Worm (Caenorhabditis elegans) whole organism, late embryonic: ENCODE results near the gene ZK1290.14.

Source experiments
- K02D7.2 ChIP-seq: sonication (generic microtip); optimal IDR thresholded peaks from 2 replicates; lab custom pipeline; 2017; ENCODE audit warnings: mild to moderate bottlenecking, missing genetic modification characterization, missing compliant biosample characterization
- ceh-31 ChIP-seq: sonication (generic microtip); optimal IDR thresholded peaks from 2 replicates; lab custom pipeline; 2016; ENCODE audit warnings: missing genetic modification characterization, missing compliant biosample characterization
- ceh-9 ChIP-seq: sonication (generic microtip); optimal IDR thresholded peaks from 2 replicates; lab custom pipeline; 2016; ENCODE audit warnings: mild to moderate bottlenecking, missing genetic modification characterization, inconsistent platforms, missing compliant biosample characterization
- hlh-13 ChIP-seq: fragments of 200-800 bp; sonication (Bioruptor generic); optimal IDR thresholded peaks from 2 replicates; lab custom pipeline; 2018; ENCODE audit warnings: mild to moderate bottlenecking, missing genetic modification characterization, missing compliant biosample characterization
- nhr-11 ChIP-seq: fragments of 150-350 bp; optimal IDR thresholded peaks from 2 replicates; lab custom pipeline; 2014; ENCODE audit warnings: missing biosample characterization, missing genetic modification characterization
- pros-1 ChIP-seq: fragments of 150-350 bp; optimal IDR thresholded peaks from 2 replicates; lab custom pipeline; 2014; ENCODE audit warnings: missing biosample characterization, missing genetic modification reagents, missing genetic modification characterization
- sox-4 ChIP-seq: sonication (generic microtip); optimal IDR thresholded peaks from 2 replicates; lab custom pipeline; 2017; ENCODE audit warnings: mild to moderate bottlenecking, missing genetic modification characterization, inconsistent platforms, missing compliant biosample characterization
- ttx-3 ChIP-seq: sonication (generic microtip); optimal IDR thresholded peaks from 2 replicates; lab custom pipeline; 2016; ENCODE audit warnings: missing genetic modification reagents, missing genetic modification characterization, missing compliant biosample characterization

DNA sequence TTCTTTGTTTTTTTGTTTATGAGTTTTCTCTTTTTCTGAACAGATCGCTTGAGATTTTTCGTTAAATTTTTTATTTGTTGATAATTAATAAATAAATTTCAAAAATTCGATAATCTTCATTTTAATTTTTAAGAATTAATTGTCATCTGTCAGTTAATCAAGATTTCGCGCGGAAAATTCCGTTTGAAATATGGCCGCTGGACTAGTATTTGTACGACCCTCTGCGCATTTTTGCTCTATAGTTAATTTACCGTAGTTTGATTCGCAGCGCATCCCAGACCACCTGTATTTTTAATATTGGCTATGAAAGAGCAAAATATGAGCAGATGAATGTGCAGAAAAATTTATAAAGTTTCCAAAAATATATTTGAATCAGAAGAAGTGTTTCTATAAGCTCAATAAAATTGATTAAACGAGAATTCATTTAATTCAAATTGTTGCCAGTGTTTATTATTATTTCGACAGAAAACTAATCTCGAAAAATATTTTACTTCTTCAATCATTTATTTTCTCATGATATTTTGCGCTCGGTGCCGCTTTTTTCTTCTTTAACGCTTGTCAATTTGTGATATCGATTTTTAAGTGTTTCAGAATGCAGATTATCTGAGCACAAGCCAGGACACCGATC is 17.7 kb downstream of the ZK1290.14 start, which contains the start of gene nfi-1:
- no peak for TF ChIP-seq ttx-3
- TF ChIP-seq hlh-13 (GFP tag; lab: Kevin White, UChicago): no peak
- peak; percentile 67 for TF ChIP-seq ceh-31 (tag; lab: Kevin White, UChicago)
- no peak for TF ChIP-seq sox-4 (tag; lab: Kevin White, UChicago)
- no peak for TF ChIP-seq pros-1 (tag; lab: Kevin White, UChicago)
- TF ChIP-seq K02D7.2 (tag; lab: Kevin White, UChicago): no peak
- TF ChIP-seq ceh-9 (tag; lab: Kevin White, UChicago): no peak
- no peak for TF ChIP-seq nhr-11 (tag; lab: Kevin White, UChicago)
